Worm (Caenorhabditis elegans) whole organism, late embryonic: ENCODE measurements around the gene idpc-6.
A peak's percentile ranks its signal among the peaks of the same experiment; 100 is the strongest.

Experiments
- F13H6.1 ChIP-seq: sonication (generic microtip); optimal IDR thresholded peaks from 2 replicates; lab custom pipeline; 2016; ENCODE audit warnings: missing genetic modification characterization, missing compliant biosample characterization
- K09A11.1 ChIP-seq: sonication (generic microtip); optimal IDR thresholded peaks from 2 replicates; lab custom pipeline; 2017; ENCODE audit warnings: antibody characterized with exemption, mild to moderate bottlenecking, missing genetic modification characterization, missing compliant biosample characterization; ENCODE audit not compliant: insufficient read depth
- T23F11.4 ChIP-seq: fragments of 200-800 bp; sonication (Bioruptor generic); optimal IDR thresholded peaks from 2 replicates; lab custom pipeline; 2018; ENCODE audit warnings: mild to moderate bottlenecking, missing genetic modification characterization, missing compliant biosample characterization
- Y22D7AL.16 ChIP-seq: sonication (generic microtip); optimal IDR thresholded peaks from 2 replicates; lab custom pipeline; 2016; ENCODE audit warnings: missing genetic modification characterization, missing compliant biosample characterization
- ahr-1 ChIP-seq: sonication (generic microtip); optimal IDR thresholded peaks from 2 replicates; lab custom pipeline; 2016; ENCODE audit warnings: missing genetic modification characterization, missing compliant biosample characterization
- ama-1 ChIP-seq: fragments of 150-350 bp; optimal IDR thresholded peaks from 2 replicates; lab custom pipeline; 2014
- ceh-14 ChIP-seq: sonication (generic microtip); optimal IDR thresholded peaks from 2 replicates; lab custom pipeline; 2016; ENCODE audit warnings: missing genotype, missing genetic modification characterization, missing compliant biosample characterization
- ceh-18 ChIP-seq: sonication (generic microtip); optimal IDR thresholded peaks from 2 replicates; lab custom pipeline; 2016; ENCODE audit warnings: missing genetic modification characterization, missing compliant biosample characterization
- ceh-2 ChIP-seq: sonication (generic microtip); optimal IDR thresholded peaks from 2 replicates; lab custom pipeline; 2016; ENCODE audit warnings: missing genotype, missing genetic modification characterization, missing compliant biosample characterization
- ceh-34 ChIP-seq: sonication (generic microtip); optimal IDR thresholded peaks from 2 replicates; lab custom pipeline; 2016; ENCODE audit warnings: mild to moderate bottlenecking, missing genetic modification characterization, missing compliant biosample characterization
- ceh-48 ChIP-seq: sonication (generic microtip); optimal IDR thresholded peaks from 2 replicates; lab custom pipeline; 2016; ENCODE audit warnings: missing genetic modification characterization, inconsistent platforms, missing compliant biosample characterization
- ceh-9 ChIP-seq: sonication (generic microtip); optimal IDR thresholded peaks from 2 replicates; lab custom pipeline; 2016; ENCODE audit warnings: mild to moderate bottlenecking, missing genetic modification characterization, inconsistent platforms, missing compliant biosample characterization
- che-1 ChIP-seq: sonication (generic microtip); optimal IDR thresholded peaks from 2 replicates; lab custom pipeline; 2016; ENCODE audit warnings: mild to moderate bottlenecking, missing genetic modification characterization, missing compliant biosample characterization
- elt-2 ChIP-seq: sonication (generic microtip); optimal IDR thresholded peaks from 2 replicates; lab custom pipeline; 2016; ENCODE audit warnings: missing genetic modification reagents, missing genetic modification characterization, missing compliant biosample characterization
- elt-4 ChIP-seq: sonication (generic microtip); optimal IDR thresholded peaks from 2 replicates; lab custom pipeline; 2016; ENCODE audit warnings: missing genetic modification characterization, missing compliant biosample characterization
- ets-4 ChIP-seq: sonication (generic microtip); optimal IDR thresholded peaks from 2 replicates; lab custom pipeline; 2016; ENCODE audit warnings: missing genetic modification characterization, missing compliant biosample characterization
- fkh-6 ChIP-seq: sonication (generic microtip); optimal IDR thresholded peaks from 2 replicates; lab custom pipeline; 2016; ENCODE audit warnings: missing genetic modification characterization, missing compliant biosample characterization
- gmeb-2 ChIP-seq: sonication (generic microtip); optimal IDR thresholded peaks from 2 replicates; lab custom pipeline; 2016; ENCODE audit warnings: missing genetic modification characterization, inconsistent platforms, missing compliant biosample characterization
- hlh-13 ChIP-seq: fragments of 200-800 bp; sonication (Bioruptor generic); optimal IDR thresholded peaks from 2 replicates; lab custom pipeline; 2018; ENCODE audit warnings: mild to moderate bottlenecking, missing genetic modification characterization, missing compliant biosample characterization
- hlh-15 ChIP-seq: sonication (generic microtip); optimal IDR thresholded peaks from 2 replicates; lab custom pipeline; 2016; ENCODE audit warnings: missing genetic modification characterization, missing compliant biosample characterization
- hlh-6 ChIP-seq: sonication (generic microtip); optimal IDR thresholded peaks from 2 replicates; lab custom pipeline; 2016; ENCODE audit warnings: missing genotype, missing genetic modification characterization, missing compliant biosample characterization
- hlh-8 ChIP-seq: sonication (generic microtip); optimal IDR thresholded peaks from 2 replicates; lab custom pipeline; 2016; ENCODE audit warnings: missing genotype, missing genetic modification characterization, missing compliant biosample characterization
- lim-6 ChIP-seq: sonication (generic microtip); optimal IDR thresholded peaks from 2 replicates; lab custom pipeline; 2016; ENCODE audit warnings: missing genetic modification characterization, missing compliant biosample characterization
- madf-2 ChIP-seq: sonication (generic microtip); optimal IDR thresholded peaks from 2 replicates; lab custom pipeline; 2017; ENCODE audit warnings: missing genetic modification characterization, missing compliant biosample characterization
- mec-3 ChIP-seq: sonication (generic microtip); optimal IDR thresholded peaks from 2 replicates; lab custom pipeline; 2016; ENCODE audit warnings: borderline replicate concordance, missing genetic modification characterization, missing compliant biosample characterization
- odd-2 ChIP-seq: sonication (generic microtip); optimal IDR thresholded peaks from 2 replicates; lab custom pipeline; 2017; ENCODE audit warnings: antibody characterized with exemption, mild to moderate bottlenecking, missing genetic modification characterization, missing compliant biosample characterization
- pag-3 ChIP-seq: sonication (generic microtip); optimal IDR thresholded peaks from 2 replicates; lab custom pipeline; 2016; ENCODE audit warnings: missing compliant biosample characterization, missing genetic modification characterization, borderline replicate concordance
- pha-2 ChIP-seq: sonication (generic microtip); optimal IDR thresholded peaks from 2 replicates; lab custom pipeline; 2017; ENCODE audit warnings: mild to moderate bottlenecking, missing genetic modification characterization, missing compliant biosample characterization
- pha-4 ChIP-seq: fragments of 150-350 bp; optimal IDR thresholded peaks from 2 replicates; lab custom pipeline; 2018; ENCODE audit warnings: missing biosample characterization, missing genetic modification reagents, missing genetic modification characterization
- pqm-1 ChIP-seq: sonication (generic microtip); optimal IDR thresholded peaks from 2 replicates; lab custom pipeline; 2016; ENCODE audit warnings: missing genetic modification characterization, missing compliant biosample characterization
- pros-1 ChIP-seq: fragments of 150-350 bp; optimal IDR thresholded peaks from 2 replicates; lab custom pipeline; 2014; ENCODE audit warnings: missing biosample characterization, missing genetic modification reagents, missing genetic modification characterization
- ref-2 ChIP-seq: sonication (generic microtip); optimal IDR thresholded peaks from 2 replicates; lab custom pipeline; 2016; ENCODE audit warnings: missing genetic modification characterization, missing compliant biosample characterization
- rnt-1 ChIP-seq: sonication (generic microtip); optimal IDR thresholded peaks from 2 replicates; lab custom pipeline; 2016; ENCODE audit warnings: missing genetic modification characterization, missing compliant biosample characterization
- sox-4 ChIP-seq: sonication (generic microtip); optimal IDR thresholded peaks from 2 replicates; lab custom pipeline; 2017; ENCODE audit warnings: mild to moderate bottlenecking, missing genetic modification characterization, inconsistent platforms, missing compliant biosample characterization
- unc-3 ChIP-seq, 2 experiments: fragments of 200-800 bp in 1 of 2; sonication (Bioruptor generic) in 1 of 2; sonication (generic microtip) in 1 of 2; conservative IDR thresholded peaks in 1 of 2; optimal IDR thresholded peaks in 1 of 2; 2 replicates each; pipeline versions ENCODE4 v1.3.6 to Lab custom; 2016 to 2022; ENCODE audit warnings: missing compliant biosample characterization in 2 of 2, missing genetic modification characterization in 2 of 2, missing genetic modification reagents in 1 of 2
- unc-42 ChIP-seq: sonication (generic microtip); optimal IDR thresholded peaks from 2 replicates; lab custom pipeline; 2016; ENCODE audit warnings: missing genotype, missing genetic modification characterization, missing compliant biosample characterization
- unc-55 ChIP-seq: sonication (generic microtip); optimal IDR thresholded peaks from 2 replicates; lab custom pipeline; 2017; ENCODE audit warnings: missing biosample characterization, missing genetic modification reagents, missing genetic modification characterization
- unc-86 ChIP-seq: sonication (generic microtip); optimal IDR thresholded peaks from 2 replicates; lab custom pipeline; 2016; ENCODE audit warnings: missing genetic modification characterization, missing compliant biosample characterization
- zip-5 ChIP-seq: sonication (generic microtip); optimal IDR thresholded peaks from 2 replicates; lab custom pipeline; 2016; ENCODE audit warnings: missing genetic modification characterization, missing compliant biosample characterization

idpc-6 gene

ce11 chrV:9625604-9626446, 5.9 kb downstream of the idpc-6 start, which contains the start of gene T06E4.7:
Gene T06E4.7 (plus strand): TSS chrV:9626396.
- TF ChIP-seq Y22D7AL.16 (tag; lab: Kevin White, UChicago): no peak
- no peak for TF ChIP-seq pha-2 (tag; lab: Kevin White, UChicago)
- TF ChIP-seq ceh-18 (tag; lab: Kevin White, UChicago): no peak
- peak; percentile 4 for TF ChIP-seq fkh-6 (tag; lab: Kevin White, UChicago)
- TF ChIP-seq unc-42 (tag; lab: Kevin White, UChicago): no peak
- TF ChIP-seq elt-2: no peak
- peak; percentile 30 for TF ChIP-seq hlh-6 (tag; lab: Kevin White, UChicago)
- peak; percentile 38 for TF ChIP-seq pag-3 (tag; lab: Kevin White, UChicago)
- no peak for TF ChIP-seq ceh-14 (tag; lab: Kevin White, UChicago)
- peak; percentile 13 for TF ChIP-seq ceh-2 (tag; lab: Kevin White, UChicago)
- no peak for TF ChIP-seq ama-1 (lab: Kevin White, UChicago)
- peak; percentile 45 for TF ChIP-seq mec-3 (tag; lab: Kevin White, UChicago)
- no peak for TF ChIP-seq hlh-13
- TF ChIP-seq elt-4 (tag; lab: Kevin White, UChicago): peak; percentile 93
- TF ChIP-seq, all 69 proteins: peak for 6

ce11 chrV:9628603-9629002, 8.7 kb downstream of the idpc-6 start:
- TF ChIP-seq hlh-8 (tag; lab: Kevin White, UChicago) (no peak), unc-55 (GFP tag; lab: Kevin White, UChicago) (no peak), hlh-6 (tag; lab: Kevin White, UChicago) (peak; percentile 46), T23F11.4 (GFP tag; lab: Kevin White, UChicago) (no peak), ref-2 (tag; lab: Kevin White, UChicago) (no peak), K09A11.1 (tag; lab: Kevin White, UChicago) (no peak), che-1 (tag; lab: Kevin White, UChicago) (no peak)
- TF ChIP-seq, all 69 proteins: peak for 1

- TF ChIP-seq mec-3 (tag; lab: Kevin White, UChicago) (no peak), gmeb-2 (tag; lab: Kevin White, UChicago) (no peak), unc-86 (no peak), lim-6 (no peak), madf-2 (tag; lab: Kevin White, UChicago) (no peak), ceh-34 (no peak), unc-42 (tag; lab: Kevin White, UChicago) (no peak), ceh-2 (tag; lab: Kevin White, UChicago) (no peak), ceh-9 (tag; lab: Kevin White, UChicago) (no peak), sox-4 (tag; lab: Kevin White, UChicago) (no peak), che-1 (tag; lab: Kevin White, UChicago) (no peak), rnt-1 (tag; lab: Kevin White, UChicago) (no peak), unc-3 (GFP tag; conservative IDR thresholded peaks at IDR 0.05; lab: Robert Waterston, UW) (no peak), unc-3 (tag; optimal IDR thresholded peaks at IDR 0.05; lab: Kevin White, UChicago) (no peak), zip-5 (tag; lab: Kevin White, UChicago) (no peak), hlh-15 (no peak), pqm-1 (tag; lab: Kevin White, UChicago) (no peak), ahr-1 (tag; lab: Kevin White, UChicago) (no peak), F13H6.1 (no peak)
Measured at ce11 chrV:9629114-9629513, 9.2 kb downstream of the idpc-6 start, which contains the start of gene idpc-3. Gene idpc-3 (minus strand): TSS chrV:9629214.

- TF ChIP-seq pha-4 (tag; lab: Kevin White, UChicago) (no peak), ama-1 (lab: Kevin White, UChicago) (no peak), ahr-1 (tag; lab: Kevin White, UChicago) (no peak), che-1 (tag; lab: Kevin White, UChicago) (no peak), hlh-13 (no peak), odd-2 (no peak), pros-1 (tag; lab: Kevin White, UChicago) (no peak), ceh-18 (tag; lab: Kevin White, UChicago) (no peak), ceh-48 (tag; lab: Kevin White, UChicago) (no peak), unc-3 (GFP tag; conservative IDR thresholded peaks at IDR 0.05; lab: Robert Waterston, UW) (no peak), unc-3 (tag; optimal IDR thresholded peaks at IDR 0.05; lab: Kevin White, UChicago) (no peak), ets-4 (no peak)
Measured at ce11 chrV:9629643-9630042, 9.7 kb downstream of the idpc-6 start, which contains the start of gene col-146. Gene col-146 (plus strand): TSS chrV:9629943.
